Fruit fly (Drosophila melanogaster) whole organism, embryonic: ENCODE data around the gene stet.

Experiments
- Aef1 ChIP-seq: fragments of 200-800 bp; sonication (Bioruptor generic); IDR thresholded peaks from 3 replicates; pipeline ENCODE4 v1.3.6; 2022; ENCODE audit warnings: missing biosample characterization, missing genetic modification characterization
- Bgb ChIP-seq: fragments of 200-800 bp; sonication (Bioruptor generic); IDR thresholded peaks from 2 replicates; pipeline ENCODE4 v1.3.6; 2022; ENCODE audit warnings: missing biosample characterization, missing genetic modification characterization; ENCODE audit not compliant: partially characterized antibody
- CG11560 ChIP-seq: fragments of 200-800 bp; sonication (Bioruptor generic); IDR thresholded peaks from 3 replicates; pipeline ENCODE4 v1.3.6; 2022; ENCODE audit warnings: missing biosample characterization, missing genetic modification characterization
- CG12659 ChIP-seq: fragments of 200-800 bp; sonication (Bioruptor generic); optimal IDR thresholded peaks from 3 replicates; lab custom pipeline; 2017; ENCODE audit warnings: mild to moderate bottlenecking, missing biosample characterization, missing genetic modification reagents, missing genetic modification characterization
- CG12769 ChIP-seq: fragments of 200-800 bp; sonication (Bioruptor generic); optimal IDR thresholded peaks from 2 replicates; lab custom pipeline; 2019; ENCODE audit warnings: missing biosample characterization, mild to moderate bottlenecking, missing genetic modification characterization, moderate library complexity
- CG13894 ChIP-seq: fragments of 200-800 bp; sonication (Bioruptor generic); optimal IDR thresholded peaks from 3 replicates; lab custom pipeline; 2018; ENCODE audit warnings: missing biosample characterization, mild to moderate bottlenecking, missing genetic modification characterization, moderate library complexity
- CG1603 ChIP-seq: fragments of 200-800 bp; sonication (Bioruptor generic); optimal IDR thresholded peaks from 2 replicates; lab custom pipeline; 2019; ENCODE audit warnings: missing biosample characterization, mild to moderate bottlenecking, missing genetic modification characterization, moderate library complexity
- CG18599 ChIP-seq: fragments of 200-800 bp; sonication (Bioruptor generic); optimal IDR thresholded peaks from 3 replicates; lab custom pipeline; 2017; ENCODE audit warnings: missing biosample characterization, missing genetic modification characterization, mild to moderate bottlenecking, moderate library complexity, missing genetic modification reagents
- CG18764 ChIP-seq: fragments of 200-800 bp; sonication (Bioruptor generic); optimal IDR thresholded peaks from 3 replicates; lab custom pipeline; 2016; ENCODE audit warnings: missing biosample characterization, missing genetic modification characterization
- CG2199 ChIP-seq: fragments of 200-800 bp; sonication (Bioruptor generic); IDR thresholded peaks from 3 replicates; pipeline ENCODE4 v1.3.6; 2022; ENCODE audit warnings: missing biosample characterization, missing genetic modification characterization
- CG2712 ChIP-seq: fragments of 200-800 bp; optimal IDR thresholded peaks from 3 replicates; lab custom pipeline; 2019; ENCODE audit warnings: missing biosample characterization, mild to moderate bottlenecking, missing genetic modification characterization, moderate library complexity
- CG2875 ChIP-seq: fragments of 200-800 bp; sonication (Bioruptor generic); optimal IDR thresholded peaks from 2 replicates; lab custom pipeline; 2017; ENCODE audit warnings: missing biosample characterization, mild to moderate bottlenecking, missing genetic modification characterization, missing genetic modification reagents
- CG33557 ChIP-seq: fragments of 200-800 bp; sonication (Bioruptor generic); optimal IDR thresholded peaks from 2 replicates; lab custom pipeline; 2019; ENCODE audit warnings: missing biosample characterization, mild to moderate bottlenecking, missing genetic modification characterization, moderate library complexity
- CG34224 ChIP-seq: fragments of 200-800 bp; sonication (Bioruptor generic); IDR thresholded peaks from 3 replicates; pipeline ENCODE4 v1.3.6; 2022; ENCODE audit warnings: missing biosample characterization, missing genetic modification characterization; ENCODE audit not compliant: partially characterized antibody
- CG6854 ChIP-seq: fragments of 200-800 bp; sonication (Bioruptor generic); optimal IDR thresholded peaks from 3 replicates; lab custom pipeline; 2017; ENCODE audit warnings: missing biosample characterization, mild to moderate bottlenecking, missing genetic modification characterization
- CG7556 ChIP-seq: fragments of 200-800 bp; sonication (Bioruptor generic); optimal IDR thresholded peaks from 2 replicates; lab custom pipeline; 2017; ENCODE audit warnings: missing biosample characterization, mild to moderate bottlenecking, missing genetic modification characterization
- CG8478 ChIP-seq: fragments of >200 bp; optimal IDR thresholded peaks from 2 replicates; lab custom pipeline; 2018
- CG8924 ChIP-seq: fragments of 200-800 bp; optimal IDR thresholded peaks from 3 replicates; lab custom pipeline; 2019; ENCODE audit warnings: missing biosample characterization, mild to moderate bottlenecking, missing genetic modification characterization, moderate library complexity
- CoRest ChIP-seq: fragments of 200-800 bp; sonication (Bioruptor generic); optimal IDR thresholded peaks from 3 replicates; lab custom pipeline; 2018; ENCODE audit warnings: missing biosample characterization, mild to moderate bottlenecking, missing genetic modification characterization, moderate library complexity
- Dll ChIP-seq: fragments of 200-800 bp; sonication (Bioruptor generic); IDR thresholded peaks from 4 replicates; pipeline ENCODE4 v1.3.6; 2022; ENCODE audit warnings: missing biosample characterization, missing genetic modification characterization; ENCODE audit not compliant: partially characterized antibody
- Fer2 ChIP-seq: fragments of 200-800 bp; sonication (Bioruptor generic); optimal IDR thresholded peaks from 2 replicates; lab custom pipeline; 2018; ENCODE audit warnings: missing biosample characterization, mild to moderate bottlenecking, missing genetic modification characterization, moderate library complexity
- Lhr ChIP-seq: fragments of 200-800 bp; sonication (Bioruptor generic); optimal IDR thresholded peaks from 3 replicates; lab custom pipeline; 2017; ENCODE audit warnings: mild to moderate bottlenecking, missing biosample characterization, missing genetic modification reagents, missing genetic modification characterization
- Meics ChIP-seq: fragments of 200-800 bp; sonication (Bioruptor generic); optimal IDR thresholded peaks from 2 replicates; lab custom pipeline; 2017; ENCODE audit warnings: missing biosample characterization, mild to moderate bottlenecking, missing genetic modification characterization
- NC2β ChIP-seq: fragments of 200-800 bp; sonication (Bioruptor generic); optimal IDR thresholded peaks from 2 replicates; lab custom pipeline; 2016; ENCODE audit warnings: missing biosample characterization, missing genetic modification characterization
- NFAT ChIP-seq: fragments of 200-800 bp; sonication (Bioruptor generic); IDR thresholded peaks from 2 replicates; pipeline ENCODE4 v1.3.6; 2022; ENCODE audit warnings: missing biosample characterization, missing genetic modification characterization
- Oaz ChIP-seq: fragments of 200-800 bp; sonication (Bioruptor generic); IDR thresholded peaks from 2 replicates; pipeline ENCODE4 v1.3.6; 2022; ENCODE audit warnings: missing biosample characterization, missing genetic modification characterization
- Sin3A ChIP-seq: fragments of >200 bp; optimal IDR thresholded peaks from 2 replicates; lab custom pipeline; 2018
- Ssrp ChIP-seq: fragments of 200-800 bp; sonication (Bioruptor generic); optimal IDR thresholded peaks from 2 replicates; lab custom pipeline; 2018; ENCODE audit warnings: missing biosample characterization, mild to moderate bottlenecking, missing genetic modification characterization, moderate library complexity
- ato ChIP-seq: fragments of 200-800 bp; sonication (Bioruptor generic); IDR thresholded peaks from 2 replicates; pipeline ENCODE4 v1.3.6; 2022; ENCODE audit warnings: missing biosample characterization, missing genetic modification characterization; ENCODE audit not compliant: partially characterized antibody
- az2 ChIP-seq: fragments of 200-800 bp; sonication (Bioruptor generic); optimal IDR thresholded peaks from 3 replicates; lab custom pipeline; 2016; ENCODE audit warnings: missing biosample characterization, missing genetic modification characterization
- bowl ChIP-seq: fragments of 200-800 bp; sonication (Bioruptor generic); IDR thresholded peaks from 2 replicates; pipeline ENCODE4 v1.3.6; 2022; ENCODE audit warnings: missing biosample characterization, missing genetic modification characterization
- cas ChIP-seq: fragments of 200-800 bp; sonication (Bioruptor generic); IDR thresholded peaks from 2 replicates; pipeline ENCODE4 v1.3.6; 2022; ENCODE audit warnings: missing biosample characterization, missing genetic modification characterization
- chn ChIP-seq: fragments of 200-800 bp; sonication (Bioruptor generic); optimal IDR thresholded peaks from 2 replicates; lab custom pipeline; 2016; ENCODE audit warnings: missing biosample characterization, missing genetic modification characterization
- ci ChIP-seq: fragments of 200-800 bp; sonication (Bioruptor generic); IDR thresholded peaks from 3 replicates; pipeline ENCODE4 v1.3.6; 2022; ENCODE audit warnings: missing biosample characterization, missing genetic modification characterization
- emc ChIP-seq: fragments of 200-800 bp; sonication (Bioruptor generic); optimal IDR thresholded peaks from 2 replicates; lab custom pipeline; 2016; ENCODE audit warnings: missing biosample characterization, missing genetic modification characterization
- esg ChIP-seq: fragments of 200-800 bp; sonication (Bioruptor generic); conservative IDR thresholded peaks from 2 replicates; pipeline ENCODE4 v1.3.6; 2022; ENCODE audit warnings: missing biosample characterization, missing genetic modification characterization
- ewg ChIP-seq: fragments of 200-800 bp; sonication (Bioruptor generic); optimal IDR thresholded peaks from 3 replicates; lab custom pipeline; 2017; ENCODE audit warnings: mild to moderate bottlenecking, missing biosample characterization, missing genetic modification reagents, missing genetic modification characterization
- ftz-f1 ChIP-seq: fragments of 200-800 bp; sonication (Bioruptor generic); optimal IDR thresholded peaks from 2 replicates; lab custom pipeline; 2016; ENCODE audit warnings: missing biosample characterization, missing genetic modification characterization
- gce ChIP-seq: fragments of 200-800 bp; sonication (Bioruptor generic); IDR thresholded peaks from 3 replicates; pipeline ENCODE4 v1.3.6; 2022; ENCODE audit warnings: missing biosample characterization, missing genetic modification characterization
- kah ChIP-seq: fragments of 200-800 bp; sonication (Bioruptor generic); optimal IDR thresholded peaks from 2 replicates; lab custom pipeline; 2018; ENCODE audit warnings: missing biosample characterization, mild to moderate bottlenecking, missing genetic modification characterization
- onecut ChIP-seq: fragments of 200-800 bp; sonication (Bioruptor generic); IDR thresholded peaks from 2 replicates; pipeline ENCODE4 v1.3.6; 2022; ENCODE audit warnings: missing biosample characterization, missing genetic modification characterization
- otp ChIP-seq: fragments of 200-800 bp; sonication (Bioruptor generic); IDR thresholded peaks from 3 replicates; pipeline ENCODE4, ENCODE4 v1.3.6; 2022; ENCODE audit warnings: missing biosample characterization, missing genetic modification characterization
- repo ChIP-seq: fragments of 200-800 bp; sonication (Bioruptor generic); optimal IDR thresholded peaks from 2 replicates; lab custom pipeline; 2016; ENCODE audit warnings: missing biosample characterization, missing genetic modification characterization
- run ChIP-seq: fragments of 200-800 bp; sonication (Bioruptor generic); optimal IDR thresholded peaks from 3 replicates; lab custom pipeline; 2018; ENCODE audit warnings: missing biosample characterization, mild to moderate bottlenecking, missing genetic modification characterization
- shn ChIP-seq: fragments of 200-800 bp; sonication (Bioruptor generic); optimal IDR thresholded peaks from 3 replicates; lab custom pipeline; 2016; ENCODE audit warnings: missing biosample characterization, missing genetic modification characterization
- trem ChIP-seq: fragments of 200-800 bp; optimal IDR thresholded peaks from 3 replicates; lab custom pipeline; 2019; ENCODE audit warnings: missing biosample characterization, mild to moderate bottlenecking, missing genetic modification characterization, moderate library complexity
- unpg ChIP-seq: fragments of 200-800 bp; sonication (Bioruptor generic); optimal IDR thresholded peaks from 3 replicates; lab custom pipeline; 2018; ENCODE audit warnings: missing biosample characterization, mild to moderate bottlenecking, missing genetic modification characterization, moderate library complexity
- usp ChIP-seq: fragments of >200 bp; optimal IDR thresholded peaks from 2 replicates; lab custom pipeline; 2017; ENCODE audit warnings: missing biosample characterization, missing genetic modification characterization
- yki ChIP-seq: fragments of >200 bp; optimal IDR thresholded peaks from 3 replicates; lab custom pipeline; 2018
- zen2 ChIP-seq: fragments of 200-800 bp; sonication (Bioruptor generic); IDR thresholded peaks from 3 replicates; pipeline ENCODE4 v1.3.6; 2022; ENCODE audit warnings: missing biosample characterization, missing genetic modification characterization; ENCODE audit not compliant: partially characterized antibody

Gene stet

DNA sequence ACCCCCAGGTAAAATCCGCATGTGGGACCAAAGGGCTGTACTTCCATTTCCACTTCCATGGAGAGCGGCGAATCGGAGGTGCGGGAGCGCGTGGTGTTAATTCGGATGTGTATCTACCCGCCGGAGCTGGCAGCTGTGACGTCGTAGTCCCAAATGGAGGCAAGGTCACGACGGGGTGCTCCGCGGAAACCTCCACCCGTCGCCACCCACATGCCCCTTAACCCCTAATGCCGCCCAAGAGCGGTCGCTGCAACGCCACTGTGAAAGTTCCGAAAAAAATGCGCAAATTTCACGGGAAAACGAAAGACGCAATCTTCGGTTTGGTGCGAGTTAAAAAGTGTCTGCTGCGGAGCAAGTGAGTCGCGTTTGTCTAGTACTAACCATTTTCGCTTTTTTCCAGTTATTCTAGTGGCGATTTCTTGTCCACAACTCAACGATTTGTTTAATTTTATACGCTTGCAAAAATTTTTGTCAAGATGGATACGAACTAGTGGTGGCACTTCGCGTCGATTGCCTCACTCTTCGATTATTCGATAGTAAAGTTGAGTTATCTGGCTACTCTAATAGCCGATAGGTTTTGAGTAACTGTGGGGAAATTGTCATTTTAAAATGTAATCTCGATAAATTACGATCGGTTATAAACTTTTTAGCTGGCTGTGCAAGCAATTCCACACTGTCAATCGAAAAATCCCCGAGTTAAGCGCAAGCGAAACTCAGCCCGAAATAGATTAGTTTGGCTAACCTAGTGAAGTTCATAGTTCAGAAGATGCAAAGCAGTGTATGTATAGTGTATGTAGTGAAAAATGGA, 12.9 kb upstream of the stet start, which contains the start of the genes hfp and Psa (continued):
- TF ChIP-seq CG11560: peak; percentile 98
- peak; percentile 77 for TF ChIP-seq CG34224 (GFP tag; lab: Robert Waterston, UW)
- TF ChIP-seq usp: no peak
- no peak for TF ChIP-seq esg (GFP tag; lab: Robert Waterston, UW)
- TF ChIP-seq kah (GFP tag; lab: Kevin White, UChicago): no peak
- no peak for TF ChIP-seq yki (lab: Kevin White, UChicago)
- no peak for TF ChIP-seq CG8478 (lab: Kevin White, UChicago)
- no peak for TF ChIP-seq emc (GFP tag; lab: Kevin White, UChicago)
- TF ChIP-seq gce (GFP tag; lab: Robert Waterston, UW): no peak
- no peak for TF ChIP-seq CG6854 (GFP tag; lab: Kevin White, UChicago)
- no peak for TF ChIP-seq CG13894 (tag; lab: Kevin White, UChicago)
- TF ChIP-seq zen2 (GFP tag; lab: Robert Waterston, UW): peak; percentile 69
- TF ChIP-seq CG12659 (GFP tag; lab: Kevin White, UChicago): peak; percentile 50
- no peak for TF ChIP-seq Fer2 (tag; lab: Kevin White, UChicago)
- peak; percentile 7 for TF ChIP-seq NC2β (GFP tag; lab: Kevin White, UChicago)
- TF ChIP-seq otp: no peak
- no peak for TF ChIP-seq CG18599 (GFP tag; lab: Kevin White, UChicago)
- TF ChIP-seq cas: no peak
- peak; percentile 40; the same call in 1 of the 3 replicates for TF ChIP-seq ci
- no peak for TF ChIP-seq chn (GFP tag; lab: Kevin White, UChicago)
- peak; percentile 4 for TF ChIP-seq CG2712 (tag; lab: Kevin White, UChicago)
- no peak for TF ChIP-seq Aef1 (GFP tag; lab: Robert Waterston, UW)
- no peak for TF ChIP-seq CG12769
- no peak for TF ChIP-seq Ssrp
- TF ChIP-seq shn (GFP tag; lab: Kevin White, UChicago): no peak
- no peak for TF ChIP-seq NFAT (GFP tag; lab: Robert Waterston, UW)
- TF ChIP-seq Dll (GFP tag; lab: Robert Waterston, UW): peak; percentile 73
- peak; percentile 6 for TF ChIP-seq Sin3A (lab: Kevin White, UChicago)
- TF ChIP-seq CG8924 (tag; lab: Kevin White, UChicago): peak; percentile 42
- no peak for TF ChIP-seq ewg (GFP tag; lab: Kevin White, UChicago)
- TF ChIP-seq Lhr (GFP tag; lab: Kevin White, UChicago): no peak
- TF ChIP-seq az2 (GFP tag; lab: Kevin White, UChicago): no peak
- TF ChIP-seq onecut (GFP tag; lab: Robert Waterston, UW): no peak
- no peak for TF ChIP-seq CoRest (tag; lab: Kevin White, UChicago)
- no peak for TF ChIP-seq CG2875 (GFP tag; lab: Kevin White, UChicago)
- no peak for TF ChIP-seq CG33557 (GFP tag; lab: Kevin White, UChicago)
- no peak for TF ChIP-seq CG7556
- peak; percentile 45 for TF ChIP-seq ftz-f1 (GFP tag; lab: Kevin White, UChicago)
- TF ChIP-seq Meics (GFP tag; lab: Kevin White, UChicago): no peak
- no peak for TF ChIP-seq CG2199 (GFP tag; lab: Robert Waterston, UW)
- TF ChIP-seq run: no peak
- no peak for TF ChIP-seq bowl
- TF ChIP-seq unpg (GFP tag; lab: Kevin White, UChicago): no peak
- no peak for TF ChIP-seq repo
- peak; percentile 54 for TF ChIP-seq trem (tag; lab: Kevin White, UChicago)
- TF ChIP-seq Bgb (GFP tag; lab: Robert Waterston, UW): peak; percentile 68
- no peak for TF ChIP-seq CG1603 (tag; lab: Kevin White, UChicago)
- no peak for TF ChIP-seq Oaz (GFP tag; lab: Robert Waterston, UW)
- TF ChIP-seq ato: peak; percentile 78
- no peak for TF ChIP-seq CG18764 (GFP tag; lab: Kevin White, UChicago)
